Worm (Caenorhabditis elegans): ENCODE data around the gene C33D9.3.
A peak's percentile ranks its signal among the peaks of the same experiment; 100 is the strongest.

- TF ChIP-seq ztf-4 (tag; optimal IDR thresholded peaks at IDR 0.05) (peak; percentile 47), elt-3 (tag; optimal IDR thresholded peaks at IDR 0.05) (peak in 2 of 6 experiments; percentile 35 to 56), zag-1 (tag; optimal IDR thresholded peaks at IDR 0.05) (no peak), egl-27 (tag; optimal IDR thresholded peaks at IDR 0.05) (peak; percentile 28 to 56), jun-1 (tag; optimal IDR thresholded peaks at IDR 0.05) (peak; percentile 75), skn-1 (tag; optimal IDR thresholded peaks at IDR 0.05) (peak; percentile 49), nhr-77 (tag; optimal IDR thresholded peaks at IDR 0.05) (peak; percentile 75), lin-39 (tag; optimal IDR thresholded peaks at IDR 0.05) (no peak)
Measured at ce11 chrIV:8782172-8782571, 10.5 kb downstream of the C33D9.3 start.
